Fruit fly (Drosophila melanogaster) whole organism, embryonic: ENCODE results near the gene CG8329.
A peak's percentile ranks its signal among the peaks of the same experiment; 100 is the strongest.

Source experiments
- CG10366 ChIP-seq: fragments of 200-800 bp; sonication (Bioruptor generic); IDR thresholded peaks from 2 replicates; pipeline ENCODE4 v1.3.6; 2022; ENCODE audit warnings: missing biosample characterization, missing genetic modification characterization
- CG11504 ChIP-seq: fragments of 200-800 bp; sonication (Bioruptor generic); optimal IDR thresholded peaks from 3 replicates; lab custom pipeline; 2019; ENCODE audit warnings: missing biosample characterization, mild to moderate bottlenecking, missing genetic modification characterization, moderate library complexity
- CG11695 ChIP-seq: fragments of 200-800 bp; sonication (Bioruptor generic); IDR thresholded peaks from 3 replicates; pipeline ENCODE4 v1.3.6; 2022; ENCODE audit warnings: missing biosample characterization, missing genetic modification characterization
- CG12219 ChIP-seq: fragments of 200-800 bp; sonication (Bioruptor generic); optimal IDR thresholded peaks from 3 replicates; lab custom pipeline; 2018; ENCODE audit warnings: missing biosample characterization, mild to moderate bottlenecking, missing genetic modification characterization
- CG13424 ChIP-seq: fragments of 200-800 bp; sonication (Bioruptor generic); optimal IDR thresholded peaks from 2 replicates; lab custom pipeline; 2019; ENCODE audit warnings: missing biosample characterization, mild to moderate bottlenecking, missing genetic modification characterization, moderate library complexity
- CG13624 ChIP-seq: fragments of 200-800 bp; sonication (Bioruptor generic); optimal IDR thresholded peaks from 2 replicates; lab custom pipeline; 2016; ENCODE audit warnings: missing biosample characterization, missing genetic modification characterization
- CG13894 ChIP-seq: fragments of 200-800 bp; sonication (Bioruptor generic); optimal IDR thresholded peaks from 3 replicates; lab custom pipeline; 2018; ENCODE audit warnings: missing biosample characterization, mild to moderate bottlenecking, missing genetic modification characterization, moderate library complexity
- CG15514 ChIP-seq: fragments of 200-800 bp; sonication (Bioruptor generic); optimal IDR thresholded peaks from 3 replicates; lab custom pipeline; 2017; ENCODE audit warnings: missing biosample characterization, missing genetic modification characterization, mild to moderate bottlenecking, moderate library complexity, missing genetic modification reagents
- CG15601 ChIP-seq: fragments of 200-800 bp; sonication (Bioruptor generic); optimal IDR thresholded peaks from 3 replicates; lab custom pipeline; 2019; ENCODE audit warnings: missing biosample characterization, mild to moderate bottlenecking, missing genetic modification characterization, moderate library complexity
- CG17186 ChIP-seq: fragments of 200-800 bp; sonication (Bioruptor generic); optimal IDR thresholded peaks from 3 replicates; lab custom pipeline; 2017; ENCODE audit warnings: missing biosample characterization, missing genetic modification reagents, missing genetic modification characterization
- CG17385 ChIP-seq: fragments of 200-800 bp; sonication (Bioruptor generic); optimal IDR thresholded peaks from 3 replicates; lab custom pipeline; 2018; ENCODE audit warnings: missing biosample characterization, mild to moderate bottlenecking, missing genetic modification characterization
- CG18262 ChIP-seq: fragments of 200-800 bp; optimal IDR thresholded peaks from 3 replicates; lab custom pipeline; 2019; ENCODE audit warnings: missing biosample characterization, mild to moderate bottlenecking, missing genetic modification characterization, moderate library complexity
- CG18599 ChIP-seq: fragments of 200-800 bp; sonication (Bioruptor generic); optimal IDR thresholded peaks from 3 replicates; lab custom pipeline; 2017; ENCODE audit warnings: missing biosample characterization, missing genetic modification characterization, mild to moderate bottlenecking, moderate library complexity, missing genetic modification reagents
- CG18764 ChIP-seq: fragments of 200-800 bp; sonication (Bioruptor generic); optimal IDR thresholded peaks from 3 replicates; lab custom pipeline; 2016; ENCODE audit warnings: missing biosample characterization, missing genetic modification characterization
- CG2202 ChIP-seq: fragments of 200-800 bp; sonication (Bioruptor generic); optimal IDR thresholded peaks from 2 replicates; lab custom pipeline; 2018; ENCODE audit warnings: missing biosample characterization, mild to moderate bottlenecking, missing genetic modification characterization
- CG31388 ChIP-seq: fragments of 200-800 bp; sonication (Bioruptor generic); optimal IDR thresholded peaks from 2 replicates; lab custom pipeline; 2016; ENCODE audit warnings: missing biosample characterization, missing genetic modification characterization
- CG32532 ChIP-seq: fragments of 200-800 bp; sonication (Bioruptor generic); IDR thresholded peaks from 2 replicates; pipeline ENCODE4 v1.3.6; 2022; ENCODE audit warnings: missing biosample characterization, missing genetic modification characterization
- CG33213 ChIP-seq: fragments of 200-800 bp; sonication (Bioruptor generic); optimal IDR thresholded peaks from 3 replicates; lab custom pipeline; 2016; ENCODE audit warnings: missing biosample characterization, missing genetic modification characterization
- CG4730 ChIP-seq: fragments of 200-800 bp; sonication (Bioruptor generic); IDR thresholded peaks from 2 replicates; pipeline ENCODE4 v1.3.6; 2022; ENCODE audit warnings: missing biosample characterization, missing genetic modification characterization
- CG5953 ChIP-seq: fragments of 200-800 bp; sonication (Bioruptor generic); IDR thresholded peaks from 2 replicates; pipeline ENCODE4 v1.3.6; 2022; ENCODE audit warnings: missing biosample characterization, missing genetic modification characterization
- CG7745 ChIP-seq: fragments of 200-800 bp; sonication (Bioruptor generic); optimal IDR thresholded peaks from 2 replicates; lab custom pipeline; 2018; ENCODE audit warnings: missing biosample characterization, mild to moderate bottlenecking, missing genetic modification characterization, moderate library complexity
- CG7963 ChIP-seq: fragments of 200-800 bp; sonication (Bioruptor generic); IDR thresholded peaks from 3 replicates; pipeline ENCODE4 v1.3.6; 2022; ENCODE audit warnings: missing biosample characterization, missing genetic modification characterization; ENCODE audit not compliant: partially characterized antibody
- CG7987 ChIP-seq: fragments of 200-800 bp; sonication (Bioruptor generic); optimal IDR thresholded peaks from 2 replicates; lab custom pipeline; 2018; ENCODE audit warnings: missing biosample characterization, mild to moderate bottlenecking, missing genetic modification characterization, moderate library complexity
- HLH54F ChIP-seq: fragments of 200-800 bp; sonication (Bioruptor generic); optimal IDR thresholded peaks from 3 replicates; lab custom pipeline; 2016; ENCODE audit warnings: missing biosample characterization, missing genetic modification characterization
- HmgZ ChIP-seq: fragments of 200-800 bp; sonication (Bioruptor generic); optimal IDR thresholded peaks from 2 replicates; lab custom pipeline; 2018; ENCODE audit warnings: missing biosample characterization, mild to moderate bottlenecking, missing genetic modification characterization
- Hmx ChIP-seq: fragments of 200-800 bp; sonication (Bioruptor generic); optimal IDR thresholded peaks from 2 replicates; lab custom pipeline; 2016; ENCODE audit warnings: missing biosample characterization, missing genetic modification characterization
- Lpt ChIP-seq: fragments of >200 bp; optimal IDR thresholded peaks from 2 replicates; lab custom pipeline; 2018; ENCODE audit warnings: missing biosample characterization, missing genetic modification characterization
- PHDP ChIP-seq: fragments of 200-800 bp; sonication (Bioruptor generic); optimal IDR thresholded peaks from 3 replicates; lab custom pipeline; 2018; ENCODE audit warnings: missing biosample characterization, mild to moderate bottlenecking, missing genetic modification characterization, moderate library complexity
- Scr ChIP-seq: fragments of 200-800 bp; sonication (Bioruptor generic); IDR thresholded peaks from 2 replicates; pipeline ENCODE4 v1.3.6; 2022; ENCODE audit warnings: missing biosample characterization, missing genetic modification characterization; ENCODE audit not compliant: partially characterized antibody
- TFAM ChIP-seq: fragments of 200-800 bp; sonication (Bioruptor generic); optimal IDR thresholded peaks from 2 replicates; lab custom pipeline; 2017; ENCODE audit warnings: missing biosample characterization, missing genetic modification characterization, inconsistent platforms
- Vsx1 ChIP-seq: fragments of 200-800 bp; sonication (Bioruptor generic); optimal IDR thresholded peaks from 2 replicates; lab custom pipeline; 2017; ENCODE audit warnings: missing biosample characterization, mild to moderate bottlenecking, missing genetic modification characterization, missing genetic modification reagents
- bbx ChIP-seq: fragments of 200-800 bp; sonication (Bioruptor generic); IDR thresholded peaks from 2 replicates; pipeline ENCODE4 v1.3.6; 2022; ENCODE audit warnings: missing biosample characterization, missing genetic modification characterization; ENCODE audit not compliant: partially characterized antibody
- cg ChIP-seq: fragments of 200-800 bp; sonication (Bioruptor generic); optimal IDR thresholded peaks from 3 replicates; lab custom pipeline; 2019; ENCODE audit warnings: missing biosample characterization, mild to moderate bottlenecking, missing genetic modification characterization, moderate library complexity
- chinmo ChIP-seq: fragments of 200-800 bp; sonication (Bioruptor generic); IDR thresholded peaks from 4 replicates; pipeline ENCODE4 v1.3.6; 2022; ENCODE audit warnings: missing biosample characterization, missing genetic modification characterization; ENCODE audit not compliant: partially characterized antibody
- chm ChIP-seq: fragments of 200-800 bp; sonication (Bioruptor generic); IDR thresholded peaks from 2 replicates; pipeline ENCODE4 v1.3.6; 2022; ENCODE audit warnings: missing biosample characterization, missing genetic modification characterization
- crc ChIP-seq: fragments of 200-800 bp; sonication (Bioruptor generic); optimal IDR thresholded peaks from 2 replicates; lab custom pipeline; 2016; ENCODE audit warnings: missing biosample characterization, missing genetic modification characterization
- crp ChIP-seq, 2 experiments: fragments of 200-800 bp; sonication (Bioruptor generic); optimal IDR thresholded peaks; 2 replicates in 1 of 2; 3 replicates in 1 of 2; lab custom pipeline; 2017; ENCODE audit warnings: missing biosample characterization in 2 of 2, missing genetic modification characterization in 2 of 2, mild to moderate bottlenecking in 1 of 2, moderate library complexity in 1 of 2
- dan ChIP-seq: fragments of 200-800 bp; sonication (Bioruptor generic); IDR thresholded peaks from 2 replicates; pipeline ENCODE4 v1.3.6; 2022; ENCODE audit warnings: missing biosample characterization, missing genetic modification characterization
- dm ChIP-seq: fragments of 200-800 bp; sonication (Bioruptor generic); optimal IDR thresholded peaks from 3 replicates; lab custom pipeline; 2016; ENCODE audit warnings: missing biosample characterization, missing genetic modification characterization
- dpn ChIP-seq, 2 experiments: fragments of 200-800 bp; sonication (Bioruptor generic); optimal IDR thresholded peaks; 3 replicates each; lab custom pipeline; 2016; ENCODE audit warnings: missing biosample characterization in 2 of 2, missing genetic modification characterization in 2 of 2
- gt ChIP-seq: fragments of 200-800 bp; sonication (Bioruptor generic); IDR thresholded peaks from 2 replicates; pipeline ENCODE4 v1.3.6; 2022; ENCODE audit warnings: missing biosample characterization, missing genetic modification characterization
- h ChIP-seq: fragments of >200 bp; optimal IDR thresholded peaks from 2 replicates; lab custom pipeline; 2017
- ham ChIP-seq: fragments of 200-800 bp; sonication (Bioruptor generic); IDR thresholded peaks from 2 replicates; pipeline ENCODE4 v1.3.6; 2022; ENCODE audit warnings: missing biosample characterization, missing genetic modification characterization
- insv ChIP-seq, 2 experiments: fragments of 200-800 bp; sonication (Bioruptor generic); optimal IDR thresholded peaks; 3 replicates each; lab custom pipeline; 2016 to 2018; ENCODE audit warnings: missing biosample characterization in 2 of 2, missing genetic modification characterization in 2 of 2
- inv ChIP-seq: fragments of 200-800 bp; sonication (Bioruptor generic); IDR thresholded peaks from 2 replicates; pipeline ENCODE4 v1.3.6; 2022; ENCODE audit warnings: missing biosample characterization, missing genetic modification characterization; ENCODE audit not compliant: partially characterized antibody
- nerfin-2 ChIP-seq: fragments of 200-800 bp; sonication (Bioruptor generic); IDR thresholded peaks from 2 replicates; pipeline ENCODE4 v1.3.6; 2022; ENCODE audit warnings: missing biosample characterization, missing genetic modification characterization; ENCODE audit not compliant: partially characterized antibody
- nmo ChIP-seq: fragments of 200-800 bp; sonication (Bioruptor generic); optimal IDR thresholded peaks from 2 replicates; lab custom pipeline; 2018; ENCODE audit warnings: missing biosample characterization, mild to moderate bottlenecking, missing genetic modification characterization, moderate library complexity
- org-1 ChIP-seq: fragments of 200-800 bp; sonication (Bioruptor generic); optimal IDR thresholded peaks from 2 replicates; lab custom pipeline; 2017; ENCODE audit warnings: missing biosample characterization, missing genetic modification characterization
- peb ChIP-seq: fragments of 200-800 bp; sonication (Bioruptor generic); IDR thresholded peaks from 2 replicates; pipeline ENCODE4 v1.3.6; 2022; ENCODE audit warnings: missing biosample characterization, missing genetic modification characterization
- psq ChIP-seq: fragments of 200-800 bp; sonication (Bioruptor generic); optimal IDR thresholded peaks from 2 replicates; lab custom pipeline; 2017; ENCODE audit warnings: missing biosample characterization, missing genetic modification characterization
- pzg ChIP-seq: fragments of 200-800 bp; sonication (Bioruptor generic); optimal IDR thresholded peaks from 3 replicates; lab custom pipeline; 2018; ENCODE audit warnings: missing biosample characterization, mild to moderate bottlenecking, missing genetic modification characterization, moderate library complexity

CG8329 gene

DNA sequence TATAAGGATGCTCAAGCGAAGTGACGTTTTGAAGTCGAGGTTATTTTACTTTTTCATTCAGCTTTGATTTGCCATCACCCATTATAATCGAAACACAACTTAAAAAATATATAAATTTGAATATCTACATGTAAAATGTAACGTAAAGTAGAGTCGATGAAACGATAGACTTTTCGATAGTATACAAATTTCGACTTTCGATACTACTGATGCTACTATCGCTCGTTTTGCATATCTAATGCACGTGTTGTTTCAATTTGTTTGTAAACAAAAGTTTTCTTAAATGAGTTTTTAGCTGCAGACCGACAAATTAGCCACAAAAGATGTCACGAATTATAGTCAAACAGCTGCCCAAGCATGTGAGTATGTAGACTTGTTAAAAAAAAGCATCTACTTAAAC lies 13.9 kb upstream of the CG8329 start, which contains the start of gene CG3335 (continued):
- TF ChIP-seq Scr (GFP tag; lab: Robert Waterston, UW) (peak; percentile 70), cg (GFP tag; lab: Kevin White, UChicago) (no peak), chm (GFP tag; lab: Robert Waterston, UW) (no peak), org-1 (no peak), Hmx (GFP tag; lab: Kevin White, UChicago) (no peak), CG7987 (GFP tag; lab: Kevin White, UChicago) (no peak), TFAM (no peak), HmgZ (tag; lab: Kevin White, UChicago) (peak; percentile 30), Vsx1 (GFP tag; lab: Kevin White, UChicago) (no peak), inv (GFP tag; lab: Robert Waterston, UW) (peak; percentile 62), CG11695 (GFP tag; lab: Robert Waterston, UW) (no peak), CG13894 (tag; lab: Kevin White, UChicago) (no peak), CG18599 (no peak), peb (no peak), CG12219 (GFP tag; lab: Kevin White, UChicago) (no peak), CG7963 (GFP tag; lab: Robert Waterston, UW) (0 out of 3 replicates have a peak, but pooled peaks have one; percentile 45), HLH54F (GFP tag; lab: Kevin White, UChicago) (no peak), nmo (GFP tag; lab: Kevin White, UChicago) (no peak), CG13624 (GFP tag; lab: Kevin White, UChicago) (no peak), CG32532 (GFP tag; lab: Robert Waterston, UW) (no peak), CG18764 (GFP tag; lab: Kevin White, UChicago) (no peak), CG31388 (no peak), dm (GFP tag; lab: Kevin White, UChicago) (peak; percentile 95), CG15601 (tag; lab: Kevin White, UChicago) (no peak), CG7745 (tag; lab: Kevin White, UChicago) (no peak), ham (GFP tag; lab: Robert Waterston, UW) (no peak), dpn (GFP tag; optimal IDR thresholded peaks at IDR 0.05; lab: Kevin White, UChicago) (no peak), dan (no peak), gt (GFP tag; lab: Robert Waterston, UW) (no peak), CG18262 (no peak), crc (no peak), CG33213 (no peak), CG10366 (GFP tag; lab: Robert Waterston, UW) (no peak), chinmo (GFP tag; lab: Robert Waterston, UW) (0 out of 4 replicates have a peak, but pooled peaks have one; percentile 85), nerfin-2 (GFP tag; lab: Robert Waterston, UW) (peak; percentile 66; the same call in 1 of the 2 replicates), insv (GFP tag; optimal IDR thresholded peaks at IDR 0.05; lab: Kevin White, UChicago) (no peak), pzg (GFP tag; lab: Kevin White, UChicago) (peak; percentile 37), CG4730 (GFP tag; lab: Robert Waterston, UW) (no peak), Lpt (GFP tag; lab: Kevin White, UChicago) (no peak), CG2202 (tag; lab: Kevin White, UChicago) (no peak), CG13424 (tag; lab: Kevin White, UChicago) (no peak), CG15514 (GFP tag; lab: Kevin White, UChicago) (no peak), psq (GFP tag; lab: Kevin White, UChicago) (no peak), PHDP (tag; lab: Kevin White, UChicago) (no peak), h (no peak), CG17186 (GFP tag; lab: Kevin White, UChicago) (no peak), CG5953 (GFP tag; lab: Robert Waterston, UW) (no peak), bbx (GFP tag; lab: Robert Waterston, UW) (peak; percentile 75), CG17385 (no peak), crp (GFP tag; optimal IDR thresholded peaks at IDR 0.05; lab: Kevin White, UChicago) (no peak), CG11504 (tag; lab: Kevin White, UChicago) (no peak)
